Worm (Caenorhabditis elegans): Measurements from ENCODE around the gene cwp-2.

ce11 chrV:4889976-4890479 is 47.6 kb upstream of the cwp-2 start, which contains the start of gene T19H12.2:
- TF ChIP-seq aly-2 (tag; optimal IDR thresholded peaks at IDR 0.05) = no peak
- TF ChIP-seq tbx-2 (tag; optimal IDR thresholded peaks at IDR 0.05) = no peak
- no peak for TF ChIP-seq nhr-11 (tag; optimal IDR thresholded peaks at IDR 0.05)
- no peak for TF ChIP-seq ceh-28 (tag; optimal IDR thresholded peaks at IDR 0.05)
- no peak for TF ChIP-seq unc-62 (GFP tag; optimal IDR thresholded peaks at IDR 0.05)
- TF ChIP-seq ztf-11 (tag; optimal IDR thresholded peaks at IDR 0.05) = no peak
